Worm (Caenorhabditis elegans) whole organism, late embryonic: Measurements from ENCODE around the gene mab-10.

Experiments
- ama-1 ChIP-seq: fragments of 150-350 bp; optimal IDR thresholded peaks from 2 replicates; lab custom pipeline; 2014
- dve-1 ChIP-seq: sonication (generic microtip); optimal IDR thresholded peaks from 2 replicates; lab custom pipeline; 2017; ENCODE audit warnings: antibody characterized with exemption, mild to moderate bottlenecking, missing genetic modification characterization, missing compliant biosample characterization
- elt-2 ChIP-seq: sonication (generic microtip); optimal IDR thresholded peaks from 2 replicates; lab custom pipeline; 2016; ENCODE audit warnings: missing genetic modification reagents, missing genetic modification characterization, missing compliant biosample characterization
- nfya-1 ChIP-seq: sonication (generic microtip); optimal IDR thresholded peaks from 2 replicates; lab custom pipeline; 2017; ENCODE audit warnings: missing genetic modification characterization, mild to moderate bottlenecking, missing compliant biosample characterization, antibody characterized with exemption, moderate library complexity
- nhr-11 ChIP-seq: fragments of 150-350 bp; optimal IDR thresholded peaks from 2 replicates; lab custom pipeline; 2014; ENCODE audit warnings: missing biosample characterization, missing genetic modification characterization
- pha-4 ChIP-seq: fragments of 150-350 bp; optimal IDR thresholded peaks from 2 replicates; lab custom pipeline; 2018; ENCODE audit warnings: missing biosample characterization, missing genetic modification reagents, missing genetic modification characterization
- unc-55 ChIP-seq: sonication (generic microtip); optimal IDR thresholded peaks from 2 replicates; lab custom pipeline; 2017; ENCODE audit warnings: missing biosample characterization, missing genetic modification reagents, missing genetic modification characterization

- no peak for TF ChIP-seq nhr-11 (tag; lab: Kevin White, UChicago)
- no peak for TF ChIP-seq dve-1 (tag; lab: Kevin White, UChicago)
- TF ChIP-seq elt-2 = no peak
- TF ChIP-seq unc-55 (GFP tag; lab: Kevin White, UChicago) = no peak
- no peak for TF ChIP-seq ama-1 (lab: Kevin White, UChicago)
- TF ChIP-seq pha-4 = no peak
- peak; percentile 25 for TF ChIP-seq nfya-1 (tag; lab: Kevin White, UChicago)
Observed at ce11 chrII:10501578-10501977, 26.3 kb upstream of the mab-10 start.
